Fruit fly (Drosophila melanogaster): Measurements from ENCODE around the gene tinc.

Gene tinc

DNA sequence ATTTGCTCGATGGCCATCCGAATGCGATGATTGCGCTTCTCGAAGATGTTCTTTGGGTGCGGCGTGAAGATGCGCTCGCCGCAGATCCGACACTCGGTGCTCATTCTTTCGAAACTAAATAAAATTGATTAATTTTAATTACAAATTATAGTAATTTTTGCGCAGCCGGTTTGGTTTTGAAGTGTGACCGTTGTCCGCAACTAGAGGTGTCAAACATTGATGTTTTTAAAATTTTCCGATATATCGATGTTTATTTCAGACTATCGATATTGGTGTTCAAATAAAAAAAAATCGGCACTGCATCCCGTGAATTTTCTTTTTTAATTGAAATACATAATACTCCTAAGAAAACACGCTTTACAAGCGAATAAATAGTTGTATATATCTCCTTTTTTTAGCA lies 2.3 kb upstream of the tinc start, which contains the start of gene Odj:
TSS of gene Odj (minus strand) at position 209 of the 400 bp plus-strand sequence.
- TF ChIP-seq toe (GFP tag; optimal IDR thresholded peaks at IDR 0.05) (peak; percentile 26), CG12768 (GFP tag; optimal IDR thresholded peaks at IDR 0.05) (no peak), bab1 (GFP tag; optimal IDR thresholded peaks at IDR 0.05) (peak; percentile 35), CG7101 (tag; optimal IDR thresholded peaks at IDR 0.05) (peak; percentile 10), cic (GFP tag; optimal IDR thresholded peaks at IDR 0.05) (no peak), Mnt (GFP tag; optimal IDR thresholded peaks at IDR 0.05) (peak; percentile 7)

DNA sequence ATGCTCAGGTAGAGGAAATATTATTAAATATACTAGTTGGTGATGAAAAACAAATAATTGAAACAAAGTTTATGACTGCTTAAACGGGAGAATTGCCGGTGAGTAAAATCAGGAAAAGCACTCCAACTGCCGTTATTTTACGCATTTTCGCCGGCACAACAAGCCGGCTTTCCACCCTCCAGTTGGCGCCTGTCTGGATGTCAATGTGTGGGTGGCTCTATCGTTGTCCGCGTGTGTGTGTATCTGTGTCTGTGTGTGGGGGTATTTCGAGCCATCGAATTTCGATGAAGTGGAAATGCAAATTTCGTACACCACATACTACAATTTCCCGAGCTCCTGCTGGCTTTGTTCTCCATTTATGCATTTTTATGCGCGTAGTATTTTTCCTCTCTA lies 362 bp downstream of the tinc start:
- TF ChIP-seq CG12768 (GFP tag; optimal IDR thresholded peaks at IDR 0.05) (no peak), Clk (GFP tag; optimal IDR thresholded peaks at IDR 0.05) (no peak), pad (GFP tag; optimal IDR thresholded peaks at IDR 0.05) (no peak)

DNA sequence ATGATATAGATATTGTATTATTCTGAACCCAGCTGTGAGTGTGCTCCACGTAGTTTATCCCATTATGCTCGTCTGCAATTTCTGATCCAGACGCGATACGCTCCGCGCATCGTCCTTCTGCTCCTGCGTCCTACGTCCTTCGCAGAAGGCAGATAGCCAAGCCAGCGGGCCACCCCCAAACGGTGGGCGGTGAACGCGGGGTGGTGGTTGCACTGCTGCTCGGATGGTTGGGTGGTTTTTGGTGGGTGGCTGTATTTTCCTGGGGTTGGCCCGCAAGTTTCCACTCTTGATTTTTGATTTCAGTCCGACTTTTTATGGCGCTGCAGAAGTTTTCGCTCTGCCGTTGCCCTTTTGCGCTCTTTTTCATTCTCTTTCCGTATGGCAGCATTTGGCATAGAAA lies 1.1 kb downstream of the tinc start:
- TF ChIP-seq CG7045 (GFP tag; optimal IDR thresholded peaks at IDR 0.05) (no peak), pad (GFP tag; optimal IDR thresholded peaks at IDR 0.05) (no peak), toe (GFP tag; optimal IDR thresholded peaks at IDR 0.05) (no peak), Crg-1 (GFP tag; optimal IDR thresholded peaks at IDR 0.05) (no peak), cnc (optimal IDR thresholded peaks at IDR 0.05) (no peak), kay (GFP tag; ENCODE audit: borderline replicate concordance) (no peak), cic (GFP tag; optimal IDR thresholded peaks at IDR 0.05) (no peak), CG11617 (GFP tag; optimal IDR thresholded peaks at IDR 0.05) (no peak), CG1620 (GFP tag; optimal IDR thresholded peaks at IDR 0.05) (no peak), tj (GFP tag; optimal IDR thresholded peaks at IDR 0.05) (no peak), bab1 (GFP tag; optimal IDR thresholded peaks at IDR 0.05) (no peak), CG7101 (tag; optimal IDR thresholded peaks at IDR 0.05) (no peak), CG5204 (GFP tag; optimal IDR thresholded peaks at IDR 0.05) (no peak), Hr96 (GFP tag; optimal IDR thresholded peaks at IDR 0.05) (no peak), Mnt (GFP tag; optimal IDR thresholded peaks at IDR 0.05) (no peak)

DNA sequence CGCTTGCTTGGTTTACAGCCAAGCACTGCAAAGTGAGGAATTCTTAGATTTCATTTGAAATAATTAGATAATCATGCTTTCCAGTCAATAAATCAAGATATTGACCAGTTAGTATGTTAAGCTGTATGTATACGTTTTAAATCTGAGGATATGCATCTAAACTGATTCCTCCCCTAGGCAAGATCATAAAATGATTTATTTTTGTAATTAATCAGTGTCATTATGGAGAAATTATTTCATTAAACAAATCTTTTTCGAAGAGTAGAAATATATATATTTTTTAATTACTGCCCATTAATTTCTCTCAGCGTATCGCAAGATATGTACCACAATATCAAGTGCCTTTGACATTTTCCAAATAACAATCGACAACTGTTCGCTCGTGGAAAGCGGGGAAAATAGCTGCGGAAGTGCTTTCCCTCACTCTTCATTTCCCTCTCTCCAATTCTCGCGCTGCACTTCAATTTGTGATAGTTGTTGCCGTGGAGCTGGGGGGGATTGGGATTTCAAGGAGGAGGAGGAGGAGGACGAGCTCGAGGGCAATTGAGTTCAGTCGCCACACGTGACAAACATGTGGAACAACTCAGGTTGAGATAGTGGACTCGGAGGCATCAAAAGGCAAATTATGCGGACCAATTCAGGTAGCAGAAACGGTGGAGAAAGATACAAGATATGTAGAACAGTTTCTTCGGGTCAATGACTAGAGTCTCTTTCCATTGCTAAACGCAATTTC lies 3.0 kb downstream of the tinc start:
- TF ChIP-seq CG5204 (GFP tag; optimal IDR thresholded peaks at IDR 0.05) (no peak), CG14711 (tag; optimal IDR thresholded peaks at IDR 0.05) (no peak), tj (GFP tag; optimal IDR thresholded peaks at IDR 0.05) (no peak), Mnt (GFP tag; optimal IDR thresholded peaks at IDR 0.05) (no peak), Hr96 (GFP tag; optimal IDR thresholded peaks at IDR 0.05) (no peak), pad (GFP tag; optimal IDR thresholded peaks at IDR 0.05) (no peak), kay (GFP tag; ENCODE audit: borderline replicate concordance) (no peak), cic (GFP tag; optimal IDR thresholded peaks at IDR 0.05) (no peak), CG7045 (GFP tag; optimal IDR thresholded peaks at IDR 0.05) (no peak), CG12768 (GFP tag; optimal IDR thresholded peaks at IDR 0.05) (no peak), Crg-1 (GFP tag; optimal IDR thresholded peaks at IDR 0.05) (no peak)

DNA sequence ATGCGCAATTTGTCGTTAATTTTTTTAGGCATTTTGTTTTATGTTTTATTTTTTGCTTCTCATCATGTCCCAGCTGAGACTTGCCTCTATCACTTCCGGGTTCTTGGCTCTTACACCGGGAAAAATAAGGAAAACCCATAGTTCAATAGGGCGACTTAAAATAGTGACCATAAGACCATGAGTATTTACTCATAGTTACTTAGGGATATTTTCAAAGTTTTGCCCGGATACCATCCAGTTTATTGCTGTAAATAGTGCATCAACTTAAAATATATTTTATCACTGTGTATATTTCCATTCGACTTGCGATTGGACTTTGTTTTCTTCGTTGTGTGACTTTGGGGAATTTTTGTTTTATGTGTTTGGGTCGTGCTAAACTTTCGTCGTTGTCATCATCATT lies 7.5 kb downstream of the tinc start:
- TF ChIP-seq toe (GFP tag; optimal IDR thresholded peaks at IDR 0.05) (no peak), kay (GFP tag; ENCODE audit: borderline replicate concordance) (peak; percentile 39)

DNA sequence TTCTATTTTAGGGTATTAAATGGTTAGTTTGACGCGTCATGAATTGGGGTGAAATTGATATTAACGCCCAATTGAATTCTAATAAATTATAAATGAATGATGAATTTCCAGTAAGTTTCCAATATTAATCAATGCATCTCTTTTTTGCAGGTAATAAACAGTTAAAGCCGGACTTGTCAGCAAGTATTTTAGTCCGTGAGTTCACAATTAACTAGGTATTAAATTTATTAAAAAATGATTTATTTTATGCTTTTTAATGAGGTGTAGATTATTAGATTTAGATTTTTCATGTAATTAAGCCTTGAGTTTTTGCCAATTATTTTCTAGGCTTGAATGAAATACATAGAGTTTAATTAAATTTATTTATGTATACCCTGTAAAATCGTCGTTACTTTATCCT lies 10.4 kb downstream of the tinc start:
- TF ChIP-seq tj (GFP tag; optimal IDR thresholded peaks at IDR 0.05) (no peak), CG7101 (tag; optimal IDR thresholded peaks at IDR 0.05) (no peak), CG33017 (tag; optimal IDR thresholded peaks at IDR 0.05) (no peak), kay (GFP tag; ENCODE audit: borderline replicate concordance) (peak; percentile 60)

DNA sequence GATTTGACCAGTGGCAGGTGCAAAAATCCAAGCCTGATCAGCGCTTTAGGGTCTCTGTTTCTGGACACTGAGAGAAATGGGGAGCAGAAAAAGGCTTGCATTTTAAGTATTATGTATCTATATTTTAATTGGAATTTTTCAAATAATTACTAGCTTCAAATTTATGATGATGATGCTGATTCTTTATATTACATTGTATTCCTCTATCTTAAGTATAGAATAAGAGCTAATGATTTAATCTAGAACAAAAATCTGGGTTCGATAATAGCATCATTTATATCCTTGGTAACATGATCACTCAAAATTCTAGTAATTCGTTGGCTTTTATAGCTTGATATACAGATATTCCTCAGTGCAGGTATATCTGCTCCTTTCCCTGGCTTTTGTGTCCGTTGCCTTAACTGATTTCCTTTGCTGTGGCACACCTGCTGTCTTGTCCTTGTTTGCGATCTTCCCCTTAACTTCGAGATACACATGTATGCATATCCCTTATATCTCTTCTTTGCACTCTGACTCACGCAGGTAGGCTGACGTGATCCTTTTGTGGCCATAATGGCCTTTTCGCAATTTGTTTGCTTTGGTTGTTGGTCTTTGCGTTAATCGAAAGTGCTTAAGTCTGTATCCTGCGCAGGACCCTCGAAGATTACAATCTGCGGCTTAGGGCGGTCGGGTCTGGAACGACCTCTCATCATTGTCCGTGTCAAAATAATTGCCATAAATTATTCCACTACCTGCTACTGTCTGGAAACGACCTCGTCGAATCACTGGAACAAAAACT lies 14.7 kb downstream of the tinc start:
- TF ChIP-seq Hr96 (GFP tag; optimal IDR thresholded peaks at IDR 0.05), result no peak
- TF ChIP-seq cic (GFP tag; optimal IDR thresholded peaks at IDR 0.05), result no peak
- no peak for TF ChIP-seq CG1620 (GFP tag; optimal IDR thresholded peaks at IDR 0.05)
- no peak for TF ChIP-seq CG12768 (GFP tag; optimal IDR thresholded peaks at IDR 0.05)
- TF ChIP-seq Crg-1 (GFP tag; optimal IDR thresholded peaks at IDR 0.05), result no peak
- no peak for TF ChIP-seq tj (GFP tag; optimal IDR thresholded peaks at IDR 0.05)
- TF ChIP-seq CG5204 (GFP tag; optimal IDR thresholded peaks at IDR 0.05), result no peak
- no peak for TF ChIP-seq CG7101 (tag; optimal IDR thresholded peaks at IDR 0.05)
- no peak for TF ChIP-seq ovo (GFP tag; optimal IDR thresholded peaks at IDR 0.05)
- no peak for TF ChIP-seq CG33017 (tag; optimal IDR thresholded peaks at IDR 0.05)
- no peak for TF ChIP-seq Mnt (GFP tag; optimal IDR thresholded peaks at IDR 0.05)
- no peak for TF ChIP-seq CG14711 (tag; optimal IDR thresholded peaks at IDR 0.05)
- TF ChIP-seq toe (GFP tag; optimal IDR thresholded peaks at IDR 0.05), result no peak
- TF ChIP-seq cnc (optimal IDR thresholded peaks at IDR 0.05), result no peak
- no peak for TF ChIP-seq Clk (GFP tag; optimal IDR thresholded peaks at IDR 0.05)
- no peak for TF ChIP-seq pad (GFP tag; optimal IDR thresholded peaks at IDR 0.05)
- no peak for TF ChIP-seq CG11617 (GFP tag; optimal IDR thresholded peaks at IDR 0.05)
- no peak for TF ChIP-seq CG7045 (GFP tag; optimal IDR thresholded peaks at IDR 0.05)
- TF ChIP-seq bab1 (GFP tag; optimal IDR thresholded peaks at IDR 0.05), result no peak

All from whole organism, adult.